Worm (Caenorhabditis elegans): ENCODE results near the gene C50D2.6.

Gene C50D2.6

ce11 chrII:84134-84533 is at the start of gene C50D2.6:
C50D2.6 (plus strand) TSS chrII:84434.
- TF ChIP-seq ztf-29 (GFP tag; IDR thresholded peaks at IDR 0.05): no peak
- TF ChIP-seq med-1 (GFP tag; optimal IDR thresholded peaks at IDR 0.05; ENCODE audit: insufficient read depth): no peak
- TF ChIP-seq cog-1 (tag; optimal IDR thresholded peaks at IDR 0.05): no peak
- TF ChIP-seq ztf-23 (GFP tag; IDR thresholded peaks at IDR 0.05): no peak
- no peak for TF ChIP-seq tab-1 (GFP tag; IDR thresholded peaks at IDR 0.05)
- no peak for TF ChIP-seq klf-2 (GFP tag; conservative IDR thresholded peaks at IDR 0.05)
- no peak for TF ChIP-seq T22C8.4 (GFP tag; IDR thresholded peaks at IDR 0.05)
- no peak for TF ChIP-seq ref-1 (GFP tag; conservative IDR thresholded peaks at IDR 0.05)
- no peak for TF ChIP-seq flt-1 (GFP tag; IDR thresholded peaks at IDR 0.05)

ce11 chrII:37213-37612 is 47.0 kb upstream of the C50D2.6 start, which contains the start of gene F23F1.6:
F23F1.6 (minus strand) TSS chrII:37313.
- TF ChIP-seq ref-1 (GFP tag; conservative IDR thresholded peaks at IDR 0.05) (no peak), flt-1 (GFP tag; IDR thresholded peaks at IDR 0.05) (no peak), tab-1 (GFP tag; IDR thresholded peaks at IDR 0.05) (no peak), ztf-29 (GFP tag; IDR thresholded peaks at IDR 0.05) (no peak), cog-1 (tag; optimal IDR thresholded peaks at IDR 0.05) (no peak), klf-2 (GFP tag; conservative IDR thresholded peaks at IDR 0.05) (no peak), T22C8.4 (GFP tag; IDR thresholded peaks at IDR 0.05) (no peak), med-1 (GFP tag; optimal IDR thresholded peaks at IDR 0.05; ENCODE audit: insufficient read depth) (no peak), ztf-23 (GFP tag; IDR thresholded peaks at IDR 0.05) (no peak)

DNA sequence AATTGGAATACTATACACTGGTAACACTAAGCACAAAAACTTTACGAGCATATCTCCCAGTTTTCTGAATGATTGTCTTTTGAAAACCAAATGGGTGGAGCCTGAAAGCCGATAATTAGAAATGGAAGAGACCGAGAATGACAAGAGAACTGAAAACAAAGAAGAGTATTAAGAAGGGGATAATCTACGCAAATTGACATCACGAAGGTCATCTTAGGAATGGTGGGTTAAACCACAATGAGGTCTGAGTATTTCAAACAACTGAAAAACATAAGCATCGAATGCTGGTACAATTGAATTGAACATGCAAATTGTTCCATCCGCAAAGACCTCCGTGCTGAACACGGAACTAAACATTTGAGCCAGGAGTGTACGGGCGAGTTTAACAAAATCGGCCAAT is 44.8 kb upstream of the C50D2.6 start, which contains the start of gene spp-24:
TSS of gene spp-24 (minus strand) at position 101 of the 400 bp plus-strand sequence.
- TF ChIP-seq klf-2 (GFP tag; conservative IDR thresholded peaks at IDR 0.05) (no peak), ztf-23 (GFP tag; IDR thresholded peaks at IDR 0.05) (no peak), ztf-29 (GFP tag; IDR thresholded peaks at IDR 0.05) (no peak), med-1 (GFP tag; optimal IDR thresholded peaks at IDR 0.05; ENCODE audit: insufficient read depth) (no peak), flt-1 (GFP tag; IDR thresholded peaks at IDR 0.05) (no peak), T22C8.4 (GFP tag; IDR thresholded peaks at IDR 0.05) (no peak), tab-1 (GFP tag; IDR thresholded peaks at IDR 0.05) (no peak), ref-1 (GFP tag; conservative IDR thresholded peaks at IDR 0.05) (no peak), cog-1 (tag; optimal IDR thresholded peaks at IDR 0.05) (no peak)

DNA sequence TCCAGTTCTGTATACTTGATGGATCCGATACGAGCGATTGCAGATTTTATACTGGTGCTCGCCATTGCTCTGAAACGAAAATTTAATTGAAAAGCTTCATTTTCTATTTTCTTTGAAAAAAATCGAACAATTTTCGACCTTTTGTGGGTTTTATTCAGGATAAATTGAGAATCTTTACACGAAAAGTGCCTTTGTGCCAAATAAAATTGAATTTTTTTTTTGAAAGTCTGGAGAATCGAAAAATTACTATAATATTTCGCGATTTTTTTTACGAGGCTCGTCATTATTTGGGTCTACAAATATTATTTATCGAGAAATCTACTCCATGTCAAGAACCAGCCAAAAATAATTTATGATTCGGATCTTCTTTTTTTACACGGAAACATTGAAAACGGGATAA is 42.3 kb upstream of the C50D2.6 start, which contains the start of gene F23F1.10:
TSS of gene F23F1.10 (minus strand) at position 69 of the 400 bp plus-strand sequence.
- TF ChIP-seq klf-2 (GFP tag; conservative IDR thresholded peaks at IDR 0.05) (no peak), ztf-23 (GFP tag; IDR thresholded peaks at IDR 0.05) (no peak), cog-1 (tag; optimal IDR thresholded peaks at IDR 0.05) (no peak), T22C8.4 (GFP tag; IDR thresholded peaks at IDR 0.05) (no peak), med-1 (GFP tag; optimal IDR thresholded peaks at IDR 0.05; ENCODE audit: insufficient read depth) (no peak), ref-1 (GFP tag; conservative IDR thresholded peaks at IDR 0.05) (no peak), flt-1 (GFP tag; IDR thresholded peaks at IDR 0.05) (no peak), ztf-29 (GFP tag; IDR thresholded peaks at IDR 0.05) (no peak), tab-1 (GFP tag; IDR thresholded peaks at IDR 0.05) (no peak)

DNA sequence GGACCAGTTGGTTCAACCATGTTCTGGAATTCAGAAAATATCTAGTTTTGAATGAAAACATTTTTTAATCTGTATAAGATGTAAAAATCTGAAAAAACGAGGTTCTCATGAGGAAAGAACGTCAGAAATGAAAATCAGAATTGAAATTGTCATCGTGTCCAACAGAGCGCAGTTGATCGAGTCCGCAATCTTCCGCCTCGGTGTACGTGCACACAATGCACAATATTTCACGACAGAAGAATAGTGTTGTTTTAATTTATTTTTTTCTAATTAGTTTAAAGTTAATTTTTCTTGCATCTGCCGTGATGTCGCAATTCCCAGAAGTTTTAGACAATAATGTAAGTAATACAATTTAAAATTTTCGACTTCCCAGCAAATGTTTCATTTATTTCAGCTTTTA is 40.6 kb upstream of the C50D2.6 start, which contains the start of gene nfyc-1:
TSS of gene nfyc-1 (plus strand) at position 268 of the 400 bp plus-strand sequence.
- TF ChIP-seq ref-1 (GFP tag; conservative IDR thresholded peaks at IDR 0.05) (no peak), cog-1 (tag; optimal IDR thresholded peaks at IDR 0.05) (no peak), med-1 (GFP tag; optimal IDR thresholded peaks at IDR 0.05; ENCODE audit: insufficient read depth) (no peak), klf-2 (GFP tag; conservative IDR thresholded peaks at IDR 0.05) (no peak), flt-1 (GFP tag; IDR thresholded peaks at IDR 0.05) (no peak), ztf-29 (GFP tag; IDR thresholded peaks at IDR 0.05) (no peak), T22C8.4 (GFP tag; IDR thresholded peaks at IDR 0.05) (no peak), tab-1 (GFP tag; IDR thresholded peaks at IDR 0.05) (no peak)

- TF ChIP-seq klf-2 (GFP tag; conservative IDR thresholded peaks at IDR 0.05) (no peak), med-1 (GFP tag; optimal IDR thresholded peaks at IDR 0.05; ENCODE audit: insufficient read depth) (no peak), cog-1 (tag; optimal IDR thresholded peaks at IDR 0.05) (no peak), tab-1 (GFP tag; IDR thresholded peaks at IDR 0.05) (no peak), T22C8.4 (GFP tag; IDR thresholded peaks at IDR 0.05) (no peak), ztf-29 (GFP tag; IDR thresholded peaks at IDR 0.05) (no peak), flt-1 (GFP tag; IDR thresholded peaks at IDR 0.05) (no peak), ref-1 (GFP tag; conservative IDR thresholded peaks at IDR 0.05) (no peak), ztf-23 (GFP tag; IDR thresholded peaks at IDR 0.05) (no peak)
These were observed 39.5 kb upstream of the C50D2.6 start, which contains the start of gene rpoa-49 for ce11 chrII:44740-45139. rpoa-49 (plus strand) TSS chrII:45040.

ce11 chrII:46116-46515 is 38.1 kb upstream of the C50D2.6 start, which contains the start of gene rpt-4:
rpt-4 (minus strand) TSS chrII:46216.
- TF ChIP-seq klf-2 (GFP tag; conservative IDR thresholded peaks at IDR 0.05): no peak

ce11 chrII:47280-47679 is 37.0 kb upstream of the C50D2.6 start, which contains the start of gene C23H3.5:
C23H3.5 (plus strand) TSS chrII:47580.
- TF ChIP-seq cog-1 (tag; optimal IDR thresholded peaks at IDR 0.05) (no peak), flt-1 (GFP tag; IDR thresholded peaks at IDR 0.05) (no peak), ztf-29 (GFP tag; IDR thresholded peaks at IDR 0.05) (no peak), tab-1 (GFP tag; IDR thresholded peaks at IDR 0.05) (no peak), ztf-23 (GFP tag; IDR thresholded peaks at IDR 0.05) (no peak), klf-2 (GFP tag; conservative IDR thresholded peaks at IDR 0.05) (no peak), ref-1 (GFP tag; conservative IDR thresholded peaks at IDR 0.05) (no peak), T22C8.4 (GFP tag; IDR thresholded peaks at IDR 0.05) (no peak), med-1 (GFP tag; optimal IDR thresholded peaks at IDR 0.05; ENCODE audit: insufficient read depth) (no peak)

- TF ChIP-seq klf-2 (GFP tag; conservative IDR thresholded peaks at IDR 0.05) (no peak), cog-1 (tag; optimal IDR thresholded peaks at IDR 0.05) (no peak), flt-1 (GFP tag; IDR thresholded peaks at IDR 0.05) (no peak), med-1 (GFP tag; optimal IDR thresholded peaks at IDR 0.05; ENCODE audit: insufficient read depth) (no peak), tab-1 (GFP tag; IDR thresholded peaks at IDR 0.05) (no peak), ref-1 (GFP tag; conservative IDR thresholded peaks at IDR 0.05) (no peak), ztf-29 (GFP tag; IDR thresholded peaks at IDR 0.05) (no peak), ztf-23 (GFP tag; IDR thresholded peaks at IDR 0.05) (no peak), T22C8.4 (GFP tag; IDR thresholded peaks at IDR 0.05) (no peak)
These were observed 33.4 kb upstream of the C50D2.6 start for ce11 chrII:50862-51261.

- TF ChIP-seq cog-1 (tag; optimal IDR thresholded peaks at IDR 0.05) (no peak), klf-2 (GFP tag; conservative IDR thresholded peaks at IDR 0.05) (no peak), med-1 (GFP tag; optimal IDR thresholded peaks at IDR 0.05; ENCODE audit: insufficient read depth) (no peak), ztf-29 (GFP tag; IDR thresholded peaks at IDR 0.05) (no peak), tab-1 (GFP tag; IDR thresholded peaks at IDR 0.05) (no peak), flt-1 (GFP tag; IDR thresholded peaks at IDR 0.05) (no peak), ref-1 (GFP tag; conservative IDR thresholded peaks at IDR 0.05) (no peak), T22C8.4 (GFP tag; IDR thresholded peaks at IDR 0.05) (no peak), ztf-23 (GFP tag; IDR thresholded peaks at IDR 0.05) (no peak)
These were observed 32.9 kb upstream of the C50D2.6 start, which contains the start of gene sptl-1 for ce11 chrII:51352-51751. sptl-1 (plus strand) TSS chrII:51652.

Data from whole organism, midembryonic.